Worm (Caenorhabditis elegans) whole organism, mixed stage, embryonic: ENCODE results near the gene lys-8.

Source experiments
- M03D4.4 ChIP-seq: sonication (generic microtip); optimal IDR thresholded peaks from 2 replicates; lab custom pipeline; 2017; ENCODE audit warnings: mild to moderate bottlenecking, missing genetic modification characterization, missing compliant biosample characterization
- bed-3 ChIP-seq: fragments of 200-800 bp; sonication (Bioruptor generic); optimal IDR thresholded peaks from 3 replicates; lab custom pipeline; 2018; ENCODE audit warnings: mild to moderate bottlenecking, missing genetic modification characterization, moderate library complexity, missing compliant biosample characterization
- blmp-1 ChIP-seq: fragments of 150-350 bp; optimal IDR thresholded peaks from 2 replicates; lab custom pipeline; 2014; ENCODE audit warnings: missing biosample characterization, missing genetic modification characterization
- ceh-39 ChIP-seq: fragments of 150-350 bp; optimal IDR thresholded peaks from 2 replicates; lab custom pipeline; 2014; ENCODE audit warnings: missing biosample characterization, missing genetic modification characterization
- ceh-43 ChIP-seq: fragments of 200-800 bp; sonication (Bioruptor generic); optimal IDR thresholded peaks from 2 replicates; lab custom pipeline; 2018; ENCODE audit warnings: mild to moderate bottlenecking, missing genetic modification characterization, moderate library complexity, missing compliant biosample characterization
- ceh-83 ChIP-seq: fragments of 200-800 bp; sonication (Bioruptor generic); optimal IDR thresholded peaks from 2 replicates; lab custom pipeline; 2018; ENCODE audit warnings: mild to moderate bottlenecking, missing genetic modification characterization, missing compliant biosample characterization
- ces-1 ChIP-seq: fragments of 150-350 bp; optimal IDR thresholded peaks from 2 replicates; lab custom pipeline; 2014; ENCODE audit warnings: missing biosample characterization, missing genetic modification reagents, missing genetic modification characterization
- cnd-1 ChIP-seq: fragments of 200-800 bp; sonication (Bioruptor generic); optimal IDR thresholded peaks from 2 replicates; lab custom pipeline; 2018; ENCODE audit warnings: mild to moderate bottlenecking, missing genetic modification characterization, missing compliant biosample characterization
- drap-1 ChIP-seq: fragments of 200-800 bp; sonication (Bioruptor generic); optimal IDR thresholded peaks from 3 replicates; lab custom pipeline; 2018; ENCODE audit warnings: mild to moderate bottlenecking, missing genetic modification characterization, missing compliant biosample characterization
- elt-1 ChIP-seq: sonication (generic microtip); optimal IDR thresholded peaks from 2 replicates; lab custom pipeline; 2017; ENCODE audit warnings: missing genetic modification characterization, mild to moderate bottlenecking, missing compliant biosample characterization, antibody characterized with exemption, moderate library complexity, borderline replicate concordance; ENCODE audit not compliant: insufficient read depth
- elt-3 ChIP-seq: fragments of 150-350 bp; optimal IDR thresholded peaks from 2 replicates; lab custom pipeline; 2014; ENCODE audit warnings: missing biosample characterization, missing genetic modification characterization
- flh-1 ChIP-seq: fragments of 200-800 bp; sonication (Bioruptor generic); optimal IDR thresholded peaks from 2 replicates; lab custom pipeline; 2018; ENCODE audit warnings: mild to moderate bottlenecking, missing genetic modification characterization, moderate library complexity, missing compliant biosample characterization
- ham-2 ChIP-seq: fragments of 200-800 bp; sonication (Bioruptor generic); optimal IDR thresholded peaks from 2 replicates; lab custom pipeline; 2018; ENCODE audit warnings: mild to moderate bottlenecking, missing genetic modification characterization, missing compliant biosample characterization
- hlh-1 ChIP-seq: fragments of 150-350 bp; optimal IDR thresholded peaks from 2 replicates; lab custom pipeline; 2014; ENCODE audit warnings: missing biosample characterization, missing genetic modification reagents, missing genetic modification characterization
- lin-13 ChIP-seq: fragments of 150-350 bp; optimal IDR thresholded peaks from 2 replicates; lab custom pipeline; 2014; ENCODE audit warnings: missing biosample characterization, missing genetic modification characterization
- lin-32 ChIP-seq: fragments of 200-800 bp; sonication (Bioruptor generic); optimal IDR thresholded peaks from 2 replicates; lab custom pipeline; 2018; ENCODE audit warnings: mild to moderate bottlenecking, missing genetic modification characterization, missing compliant biosample characterization
- lsy-2 ChIP-seq: fragments of 150-350 bp; optimal IDR thresholded peaks from 2 replicates; lab custom pipeline; 2014; ENCODE audit warnings: missing biosample characterization, missing genetic modification characterization
- mab-5 ChIP-seq: fragments of 150-350 bp; optimal IDR thresholded peaks from 2 replicates; lab custom pipeline; 2014; ENCODE audit warnings: missing biosample characterization, missing genetic modification characterization
- mep-1 ChIP-seq: fragments of 150-350 bp; optimal IDR thresholded peaks from 2 replicates; lab custom pipeline; 2017; ENCODE audit warnings: missing biosample characterization, missing genetic modification reagents, missing genetic modification characterization, inconsistent platforms
- mls-2 ChIP-seq: sonication (generic microtip); optimal IDR thresholded peaks from 2 replicates; lab custom pipeline; 2016; ENCODE audit warnings: mild to moderate bottlenecking, missing genetic modification characterization, moderate library complexity, missing compliant biosample characterization
- nhr-12 ChIP-seq: fragments of 150-350 bp; optimal IDR thresholded peaks from 2 replicates; lab custom pipeline; 2014; ENCODE audit warnings: missing biosample characterization, missing genetic modification characterization
- nhr-2 ChIP-seq: fragments of 150-350 bp; optimal IDR thresholded peaks from 2 replicates; lab custom pipeline; 2014; ENCODE audit warnings: missing biosample characterization, missing genetic modification characterization
- nhr-237 ChIP-seq: fragments of 150-350 bp; optimal IDR thresholded peaks from 2 replicates; lab custom pipeline; 2014; ENCODE audit warnings: missing biosample characterization, missing genetic modification characterization
- nhr-28 ChIP-seq: fragments of 150-350 bp; optimal IDR thresholded peaks from 2 replicates; lab custom pipeline; 2014; ENCODE audit warnings: missing biosample characterization, missing genetic modification characterization
- nhr-76 ChIP-seq: sonication (generic microtip); optimal IDR thresholded peaks from 2 replicates; lab custom pipeline; 2017; ENCODE audit warnings: missing biosample characterization, missing genetic modification characterization
- pha-4 ChIP-seq: fragments of 150-350 bp; optimal IDR thresholded peaks from 2 replicates; lab custom pipeline; 2018; ENCODE audit warnings: missing biosample characterization, missing genetic modification reagents, missing genetic modification characterization
- sem-2 ChIP-seq: fragments of 200-800 bp; sonication (Bioruptor generic); optimal IDR thresholded peaks from 2 replicates; lab custom pipeline; 2018; ENCODE audit warnings: mild to moderate bottlenecking, missing genetic modification characterization, missing compliant biosample characterization
- snpc-4 ChIP-seq: fragments of 150-350 bp; optimal IDR thresholded peaks from 2 replicates; lab custom pipeline; 2014; ENCODE audit warnings: missing biosample characterization, missing genetic modification characterization
- sptf-1 ChIP-seq: sonication (generic microtip); optimal IDR thresholded peaks from 2 replicates; lab custom pipeline; 2017; ENCODE audit warnings: mild to moderate bottlenecking, missing genetic modification characterization, moderate library complexity, missing compliant biosample characterization
- tbx-8 ChIP-seq: fragments of 200-800 bp; sonication (Bioruptor generic); optimal IDR thresholded peaks from 2 replicates; lab custom pipeline; 2018; ENCODE audit warnings: mild to moderate bottlenecking, missing genetic modification characterization, moderate library complexity, missing compliant biosample characterization
- unc-120 ChIP-seq: sonication (generic microtip); optimal IDR thresholded peaks from 2 replicates; lab custom pipeline; 2017; ENCODE audit warnings: missing genetic modification characterization, missing compliant biosample characterization; ENCODE audit not compliant: poor library complexity, severe bottlenecking
- unc-39 ChIP-seq: fragments of 150-350 bp; optimal IDR thresholded peaks from 2 replicates; lab custom pipeline; 2014; ENCODE audit warnings: missing biosample characterization, missing genetic modification characterization
- unc-62 ChIP-seq: fragments of 150-350 bp; optimal IDR thresholded peaks from 2 replicates; lab custom pipeline; 2014; ENCODE audit warnings: missing biosample characterization, missing genetic modification reagents, missing genetic modification characterization
- zip-8 ChIP-seq: fragments of 150-350 bp; optimal IDR thresholded peaks from 2 replicates; lab custom pipeline; 2014; ENCODE audit warnings: missing biosample characterization, missing genetic modification characterization
- ztf-11 ChIP-seq: fragments of 150-350 bp; optimal IDR thresholded peaks from 2 replicates; lab custom pipeline; 2014; ENCODE audit warnings: missing biosample characterization, missing genetic modification characterization

lys-8 gene

ce11 chrII:5570272-5570671 lies 15.7 kb upstream of the lys-8 start, which contains the start of the genes C17C3.1 and C17C3.15:
Gene C17C3.1, plus strand, starts transcription at chrII:5570572.
Gene C17C3.15, plus strand, starts transcription at chrII:5570654.
- no peak for TF ChIP-seq unc-62 (GFP tag; lab: Kevin White, UChicago)
- no peak for TF ChIP-seq snpc-4 (tag; lab: Kevin White, UChicago)
- no peak for TF ChIP-seq nhr-28 (tag; lab: Kevin White, UChicago)
- TF ChIP-seq lin-32 (GFP tag; lab: Kevin White, UChicago): no peak
- no peak for TF ChIP-seq drap-1 (GFP tag; lab: Kevin White, UChicago)
- no peak for TF ChIP-seq flh-1 (GFP tag; lab: Kevin White, UChicago)
- TF ChIP-seq nhr-2 (tag; lab: Kevin White, UChicago): no peak

- no peak for TF ChIP-seq blmp-1
- TF ChIP-seq lin-32 (GFP tag; lab: Kevin White, UChicago): no peak
- no peak for TF ChIP-seq nhr-28 (tag; lab: Kevin White, UChicago)
- no peak for TF ChIP-seq sem-2 (GFP tag; lab: Kevin White, UChicago)
- TF ChIP-seq tbx-8 (GFP tag; lab: Kevin White, UChicago): no peak
- TF ChIP-seq lsy-2 (tag; lab: Kevin White, UChicago): no peak
- TF ChIP-seq bed-3: no peak
- TF ChIP-seq mab-5: no peak
- TF ChIP-seq ztf-11 (tag; lab: Kevin White, UChicago): no peak
- TF ChIP-seq, all 35 proteins: peak for 0
These were observed 13.8 kb upstream of the lys-8 start for ce11 chrII:5572082-5572746.

ce11 chrII:5574925-5575324 lies 11.1 kb upstream of the lys-8 start:
- TF ChIP-seq unc-120 (tag; lab: Kevin White, UChicago) (no peak), drap-1 (GFP tag; lab: Kevin White, UChicago) (no peak), blmp-1 (no peak), nhr-2 (tag; lab: Kevin White, UChicago) (no peak), sem-2 (GFP tag; lab: Kevin White, UChicago) (no peak), nhr-237 (tag; lab: Kevin White, UChicago) (no peak), zip-8 (no peak), nhr-76 (no peak), mep-1 (no peak), flh-1 (GFP tag; lab: Kevin White, UChicago) (no peak), hlh-1 (tag; lab: Kevin White, UChicago) (no peak), ham-2 (no peak)
- TF ChIP-seq, all 35 proteins: peak for 0

ce11 chrII:5577060-5577459 lies 8.9 kb upstream of the lys-8 start:
- TF ChIP-seq unc-120 (tag; lab: Kevin White, UChicago) (peak; percentile 24), bed-3 (no peak), ham-2 (peak; percentile 50), elt-3 (tag; lab: Kevin White, UChicago) (no peak), elt-1 (tag; lab: Kevin White, UChicago) (no peak), nhr-2 (tag; lab: Kevin White, UChicago) (no peak), pha-4 (no peak), hlh-1 (tag; lab: Kevin White, UChicago) (no peak), blmp-1 (no peak), mls-2 (no peak), lsy-2 (tag; lab: Kevin White, UChicago) (no peak), lin-13 (tag; lab: Kevin White, UChicago) (no peak), ceh-83 (GFP tag; lab: Kevin White, UChicago) (peak; percentile 75), M03D4.4 (peak; percentile 70), ztf-11 (tag; lab: Kevin White, UChicago) (no peak), snpc-4 (tag; lab: Kevin White, UChicago) (no peak), cnd-1 (tag; lab: Kevin White, UChicago) (peak; percentile 48), zip-8 (no peak), tbx-8 (GFP tag; lab: Kevin White, UChicago) (no peak), mab-5 (no peak), mep-1 (no peak), nhr-76 (no peak), ceh-43 (GFP tag; lab: Kevin White, UChicago) (no peak), sem-2 (GFP tag; lab: Kevin White, UChicago) (peak; percentile 21), unc-62 (GFP tag; lab: Kevin White, UChicago) (no peak), flh-1 (GFP tag; lab: Kevin White, UChicago) (peak; percentile 19), drap-1 (GFP tag; lab: Kevin White, UChicago) (peak; percentile 58), nhr-28 (tag; lab: Kevin White, UChicago) (no peak), ceh-39 (tag; lab: Kevin White, UChicago) (no peak), nhr-237 (tag; lab: Kevin White, UChicago) (no peak), unc-39 (tag; lab: Kevin White, UChicago) (no peak), nhr-12 (tag; lab: Kevin White, UChicago) (no peak), lin-32 (GFP tag; lab: Kevin White, UChicago) (peak; percentile 28), ces-1 (no peak), sptf-1 (tag; lab: Kevin White, UChicago) (peak; percentile 68)
- TF ChIP-seq, all 35 proteins: peak for 10
